Worm (Caenorhabditis elegans): ENCODE data around the gene C02F12.8.

C02F12.8 gene

ce11 chrX:3693138-3693537 is at the start of gene C02F12.8:
Gene C02F12.8, minus strand, starts transcription at chrX:3693238.
- TF ChIP-seq T22C8.4 (GFP tag; IDR thresholded peaks at IDR 0.05) (no peak), flt-1 (GFP tag; IDR thresholded peaks at IDR 0.05) (no peak)

- TF ChIP-seq cog-1 (tag; optimal IDR thresholded peaks at IDR 0.05), result no peak
- TF ChIP-seq ref-1 (GFP tag; conservative IDR thresholded peaks at IDR 0.05), result no peak
- no peak for TF ChIP-seq ztf-23 (GFP tag; IDR thresholded peaks at IDR 0.05)
- no peak for TF ChIP-seq ztf-29 (GFP tag; IDR thresholded peaks at IDR 0.05)
- no peak for TF ChIP-seq tab-1 (GFP tag; IDR thresholded peaks at IDR 0.05)
- TF ChIP-seq flt-1 (GFP tag; IDR thresholded peaks at IDR 0.05), result no peak
- TF ChIP-seq med-1 (GFP tag; optimal IDR thresholded peaks at IDR 0.05; ENCODE audit: insufficient read depth), result no peak
- TF ChIP-seq T22C8.4 (GFP tag; IDR thresholded peaks at IDR 0.05), result no peak
- TF ChIP-seq klf-2 (GFP tag; conservative IDR thresholded peaks at IDR 0.05), result no peak
These were observed 49.2 kb upstream of the C02F12.8 start, which contains the start of gene fkh-2 for ce11 chrX:3742223-3742622. Gene fkh-2, minus strand, starts transcription at chrX:3742323.

ce11 chrX:3738617-3739016 is 45.6 kb upstream of the C02F12.8 start:
- no peak for TF ChIP-seq flt-1 (GFP tag; IDR thresholded peaks at IDR 0.05)
- TF ChIP-seq cog-1 (tag; optimal IDR thresholded peaks at IDR 0.05), result no peak

- TF ChIP-seq cog-1 (tag; optimal IDR thresholded peaks at IDR 0.05) (no peak), ztf-23 (GFP tag; IDR thresholded peaks at IDR 0.05) (no peak)
These were observed 40.7 kb upstream of the C02F12.8 start, which contains the start of gene tag-18 for ce11 chrX:3733732-3734131. Gene tag-18, minus strand, starts transcription at chrX:3734036.

ce11 chrX:3733321-3733720 is 40.3 kb upstream of the C02F12.8 start:
- TF ChIP-seq med-1 (GFP tag; optimal IDR thresholded peaks at IDR 0.05; ENCODE audit: insufficient read depth) (no peak), ztf-29 (GFP tag; IDR thresholded peaks at IDR 0.05) (no peak), cog-1 (tag; optimal IDR thresholded peaks at IDR 0.05) (no peak), tab-1 (GFP tag; IDR thresholded peaks at IDR 0.05) (no peak), ref-1 (GFP tag; conservative IDR thresholded peaks at IDR 0.05) (no peak), ztf-23 (GFP tag; IDR thresholded peaks at IDR 0.05) (no peak), T22C8.4 (GFP tag; IDR thresholded peaks at IDR 0.05) (no peak), flt-1 (GFP tag; IDR thresholded peaks at IDR 0.05) (no peak), klf-2 (GFP tag; conservative IDR thresholded peaks at IDR 0.05) (no peak)

- TF ChIP-seq cog-1 (tag; optimal IDR thresholded peaks at IDR 0.05), result no peak
- no peak for TF ChIP-seq ref-1 (GFP tag; conservative IDR thresholded peaks at IDR 0.05)
- no peak for TF ChIP-seq med-1 (GFP tag; optimal IDR thresholded peaks at IDR 0.05; ENCODE audit: insufficient read depth)
- no peak for TF ChIP-seq flt-1 (GFP tag; IDR thresholded peaks at IDR 0.05)
- TF ChIP-seq T22C8.4 (GFP tag; IDR thresholded peaks at IDR 0.05), result no peak
- no peak for TF ChIP-seq ztf-29 (GFP tag; IDR thresholded peaks at IDR 0.05)
- no peak for TF ChIP-seq ztf-23 (GFP tag; IDR thresholded peaks at IDR 0.05)
- TF ChIP-seq tab-1 (GFP tag; IDR thresholded peaks at IDR 0.05), result no peak
- no peak for TF ChIP-seq klf-2 (GFP tag; conservative IDR thresholded peaks at IDR 0.05)
These were observed 35.9 kb upstream of the C02F12.8 start, which contains the start of gene aex-4 for ce11 chrX:3728970-3729369. Gene aex-4, plus strand, starts transcription at chrX:3729281.

ce11 chrX:3727274-3727673 is 34.2 kb upstream of the C02F12.8 start, which contains the start of gene nlp-1:
Gene nlp-1, plus strand, starts transcription at chrX:3727574.
- TF ChIP-seq klf-2 (GFP tag; conservative IDR thresholded peaks at IDR 0.05) (no peak), cog-1 (tag; optimal IDR thresholded peaks at IDR 0.05) (no peak), ref-1 (GFP tag; conservative IDR thresholded peaks at IDR 0.05) (no peak), ztf-29 (GFP tag; IDR thresholded peaks at IDR 0.05) (no peak), T22C8.4 (GFP tag; IDR thresholded peaks at IDR 0.05) (no peak)

ce11 chrX:3725437-3725836 is 32.4 kb upstream of the C02F12.8 start:
- TF ChIP-seq flt-1 (GFP tag; IDR thresholded peaks at IDR 0.05) (no peak), tab-1 (GFP tag; IDR thresholded peaks at IDR 0.05) (no peak), ztf-23 (GFP tag; IDR thresholded peaks at IDR 0.05) (no peak), klf-2 (GFP tag; conservative IDR thresholded peaks at IDR 0.05) (no peak), ref-1 (GFP tag; conservative IDR thresholded peaks at IDR 0.05) (no peak), med-1 (GFP tag; optimal IDR thresholded peaks at IDR 0.05; ENCODE audit: insufficient read depth) (no peak), cog-1 (tag; optimal IDR thresholded peaks at IDR 0.05) (no peak), ztf-29 (GFP tag; IDR thresholded peaks at IDR 0.05) (no peak)

- TF ChIP-seq cog-1 (tag; optimal IDR thresholded peaks at IDR 0.05) (no peak), T22C8.4 (GFP tag; IDR thresholded peaks at IDR 0.05) (no peak), flt-1 (GFP tag; IDR thresholded peaks at IDR 0.05) (no peak), med-1 (GFP tag; optimal IDR thresholded peaks at IDR 0.05; ENCODE audit: insufficient read depth) (no peak), ztf-29 (GFP tag; IDR thresholded peaks at IDR 0.05) (no peak), klf-2 (GFP tag; conservative IDR thresholded peaks at IDR 0.05) (no peak), ztf-23 (GFP tag; IDR thresholded peaks at IDR 0.05) (no peak), ref-1 (GFP tag; conservative IDR thresholded peaks at IDR 0.05) (no peak), tab-1 (GFP tag; IDR thresholded peaks at IDR 0.05) (no peak)
These were observed 22.8 kb upstream of the C02F12.8 start for ce11 chrX:3715835-3716234.

- TF ChIP-seq T22C8.4 (GFP tag; IDR thresholded peaks at IDR 0.05), result no peak
- no peak for TF ChIP-seq klf-2 (GFP tag; conservative IDR thresholded peaks at IDR 0.05)
- TF ChIP-seq cog-1 (tag; optimal IDR thresholded peaks at IDR 0.05), result no peak
- no peak for TF ChIP-seq flt-1 (GFP tag; IDR thresholded peaks at IDR 0.05)
- no peak for TF ChIP-seq ref-1 (GFP tag; conservative IDR thresholded peaks at IDR 0.05)
- no peak for TF ChIP-seq med-1 (GFP tag; optimal IDR thresholded peaks at IDR 0.05; ENCODE audit: insufficient read depth)
- no peak for TF ChIP-seq ztf-23 (GFP tag; IDR thresholded peaks at IDR 0.05)
These were observed 21.8 kb upstream of the C02F12.8 start, which contains the start of gene C01C4.2 for ce11 chrX:3714797-3715196. Gene C01C4.2, plus strand, starts transcription at chrX:3715097.

- TF ChIP-seq ref-1 (GFP tag; conservative IDR thresholded peaks at IDR 0.05) (no peak), cog-1 (tag; optimal IDR thresholded peaks at IDR 0.05) (no peak), ztf-23 (GFP tag; IDR thresholded peaks at IDR 0.05) (no peak), T22C8.4 (GFP tag; IDR thresholded peaks at IDR 0.05) (no peak), ztf-29 (GFP tag; IDR thresholded peaks at IDR 0.05) (no peak), klf-2 (GFP tag; conservative IDR thresholded peaks at IDR 0.05) (no peak), med-1 (GFP tag; optimal IDR thresholded peaks at IDR 0.05; ENCODE audit: insufficient read depth) (no peak), tab-1 (GFP tag; IDR thresholded peaks at IDR 0.05) (no peak), flt-1 (GFP tag; IDR thresholded peaks at IDR 0.05) (no peak)
These were observed 18.6 kb upstream of the C02F12.8 start for ce11 chrX:3711581-3712101.
